Worm (Caenorhabditis elegans) whole organism, L1 larva: ENCODE measurements around the gene F22B8.7.

Experiments used
- pqm-1 ChIP-seq: sonication (generic microtip); optimal IDR thresholded peaks from 3 replicates; lab custom pipeline; 2017; ENCODE audit warnings: missing biosample characterization, missing genetic modification characterization
- ztf-4 ChIP-seq: fragments of 150-350 bp; optimal IDR thresholded peaks from 2 replicates; lab custom pipeline; 2014; ENCODE audit warnings: missing biosample characterization, missing genetic modification characterization

DNA sequence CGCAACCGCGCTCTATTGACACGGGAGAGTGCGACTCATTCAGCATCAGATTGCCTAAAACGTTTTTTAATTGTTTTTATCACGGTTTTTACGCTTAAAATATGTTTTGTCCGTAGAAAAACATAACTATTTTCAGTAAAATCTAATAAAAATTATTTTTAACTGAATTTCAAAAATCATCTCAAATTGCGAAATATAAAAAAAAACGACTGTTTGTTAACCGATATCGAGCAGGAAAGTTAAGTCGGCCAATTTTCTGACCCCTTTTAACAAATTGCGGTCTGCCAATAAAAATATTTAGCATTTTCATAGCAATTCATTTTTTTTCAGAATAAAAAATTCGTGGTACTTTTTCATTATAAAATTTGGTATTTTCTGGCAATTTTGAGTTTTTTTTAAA, 26.1 kb downstream of the F22B8.7 start:
- TF ChIP-seq ztf-4, result no peak
- no peak for TF ChIP-seq pqm-1 (tag; lab: Kevin White, UChicago)
